Worm (Caenorhabditis elegans) whole organism, mixed stage, embryonic: ENCODE results near the gene F38B6.6.

Experiments
- ceh-43 ChIP-seq: fragments of 200-800 bp; sonication (Bioruptor generic); optimal IDR thresholded peaks from 2 replicates; lab custom pipeline; 2018; ENCODE audit warnings: mild to moderate bottlenecking, missing genetic modification characterization, moderate library complexity, missing compliant biosample characterization
- nhr-12 ChIP-seq: fragments of 150-350 bp; optimal IDR thresholded peaks from 2 replicates; lab custom pipeline; 2014; ENCODE audit warnings: missing biosample characterization, missing genetic modification characterization
- nhr-28 ChIP-seq: fragments of 150-350 bp; optimal IDR thresholded peaks from 2 replicates; lab custom pipeline; 2014; ENCODE audit warnings: missing biosample characterization, missing genetic modification characterization
- snpc-4 ChIP-seq: fragments of 150-350 bp; optimal IDR thresholded peaks from 2 replicates; lab custom pipeline; 2014; ENCODE audit warnings: missing biosample characterization, missing genetic modification characterization

DNA sequence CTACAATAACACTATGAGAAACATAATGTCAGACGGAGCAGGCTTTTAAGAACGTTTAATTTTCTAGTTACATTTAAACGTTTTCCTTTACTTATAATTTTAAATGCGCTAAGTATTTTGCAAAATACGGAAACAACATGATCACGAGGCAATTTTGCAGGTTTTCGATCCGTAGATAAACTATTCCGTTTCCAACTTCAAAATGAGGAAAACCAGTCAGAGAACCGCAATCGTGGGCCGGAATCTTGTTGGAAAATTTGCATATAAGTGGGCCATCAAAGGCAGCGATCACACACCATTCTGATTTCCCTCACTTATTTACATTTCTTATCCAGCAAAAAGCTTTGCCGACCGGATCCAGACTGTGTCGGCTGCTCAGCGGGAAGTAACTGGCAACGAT lies 17.4 kb downstream of the F38B6.6 start, which contains the start of gene col-172:
- no peak for TF ChIP-seq ceh-43
- no peak for TF ChIP-seq nhr-28 (tag; lab: Kevin White, UChicago)
- no peak for TF ChIP-seq nhr-12 (tag; lab: Kevin White, UChicago)
- no peak for TF ChIP-seq snpc-4
